Worm (Caenorhabditis elegans) whole organism, L2 larva: ENCODE results near the gene him-10.

Experiments
- C34F6.9 ChIP-seq: fragments of 150-350 bp; optimal IDR thresholded peaks from 2 replicates; lab custom pipeline; 2014; ENCODE audit warnings: missing biosample characterization, missing genetic modification characterization
- F13H6.1 ChIP-seq: sonication (generic microtip); optimal IDR thresholded peaks from 2 replicates; lab custom pipeline; 2016; ENCODE audit warnings: missing genetic modification characterization, missing compliant biosample characterization
- Y55F3AM.14 ChIP-seq: fragments of 200-800 bp; sonication (Bioruptor generic); optimal IDR thresholded peaks from 2 replicates; lab custom pipeline; 2018; ENCODE audit warnings: mild to moderate bottlenecking, missing genetic modification characterization, missing compliant biosample characterization
- ZK546.5 ChIP-seq: sonication (generic microtip); optimal IDR thresholded peaks from 2 replicates; lab custom pipeline; 2017; ENCODE audit warnings: missing biosample characterization, missing genetic modification characterization
- alr-1 ChIP-seq: fragments of 150-350 bp; optimal IDR thresholded peaks from 2 replicates; lab custom pipeline; 2014; ENCODE audit warnings: missing biosample characterization, missing genetic modification characterization
- aly-2 ChIP-seq: fragments of 150-350 bp; optimal IDR thresholded peaks from 2 replicates; lab custom pipeline; 2014; ENCODE audit warnings: missing biosample characterization, missing genetic modification characterization
- ama-1 ChIP-seq: fragments of 150-350 bp; optimal IDR thresholded peaks from 2 replicates; lab custom pipeline; 2018; ENCODE audit warnings: inconsistent platforms
- blmp-1 ChIP-seq: sonication (generic microtip); optimal IDR thresholded peaks from 2 replicates; lab custom pipeline; 2017; ENCODE audit warnings: missing genetic modification characterization, mild to moderate bottlenecking, missing compliant biosample characterization, antibody characterized with exemption, moderate library complexity; ENCODE audit not compliant: insufficient read depth
- ceh-16 ChIP-seq: fragments of 150-350 bp; optimal IDR thresholded peaks from 2 replicates; lab custom pipeline; 2014; ENCODE audit warnings: missing biosample characterization, missing genetic modification characterization
- crh-2 ChIP-seq: sonication (generic microtip); optimal IDR thresholded peaks from 2 replicates; lab custom pipeline; 2017; ENCODE audit warnings: missing biosample characterization, missing genetic modification characterization
- elt-1 ChIP-seq: fragments of 150-350 bp; optimal IDR thresholded peaks from 2 replicates; lab custom pipeline; 2014; ENCODE audit warnings: missing biosample characterization, missing genetic modification characterization
- fos-1 ChIP-seq: fragments of 150-350 bp; optimal IDR thresholded peaks from 2 replicates; lab custom pipeline; 2014; ENCODE audit warnings: missing biosample characterization, missing genetic modification characterization
- gmeb-1 ChIP-seq: fragments of 150-350 bp; optimal IDR thresholded peaks from 2 replicates; lab custom pipeline; 2014; ENCODE audit warnings: missing biosample characterization, missing genetic modification characterization
- lin-11 ChIP-seq: fragments of 150-350 bp; sonication (generic microtip); optimal IDR thresholded peaks from 2 replicates; lab custom pipeline; 2014; ENCODE audit warnings: missing biosample characterization, missing genetic modification characterization, inconsistent platforms, mixed read lengths
- lin-39 ChIP-seq: fragments of 150-350 bp; optimal IDR thresholded peaks from 2 replicates; lab custom pipeline; 2014; ENCODE audit warnings: missing biosample characterization, missing genetic modification reagents, missing genetic modification characterization
- lsy-2 ChIP-seq, 2 experiments: fragments of 150-350 bp in 1 of 2; sonication (generic microtip) in 1 of 2; optimal IDR thresholded peaks; 2 replicates each; lab custom pipeline; 2014 to 2017; ENCODE audit warnings: missing biosample characterization in 2 of 2, missing genetic modification characterization in 2 of 2
- mdl-1 ChIP-seq, 2 experiments: fragments of 150-350 bp in 1 of 2; sonication (generic microtip) in 1 of 2; optimal IDR thresholded peaks; 2 replicates each; lab custom pipeline; 2017; ENCODE audit warnings: missing biosample characterization in 2 of 2, missing genetic modification characterization in 2 of 2
- nhr-11 ChIP-seq: fragments of 150-350 bp; optimal IDR thresholded peaks from 2 replicates; lab custom pipeline; 2014; ENCODE audit warnings: missing biosample characterization, missing genetic modification characterization
- nhr-12 ChIP-seq: fragments of 150-350 bp; optimal IDR thresholded peaks from 2 replicates; lab custom pipeline; 2014; ENCODE audit warnings: missing biosample characterization, missing genetic modification characterization
- nhr-129 ChIP-seq: fragments of 150-350 bp; optimal IDR thresholded peaks from 2 replicates; lab custom pipeline; 2014; ENCODE audit warnings: missing biosample characterization, missing genetic modification characterization
- nhr-21 ChIP-seq: fragments of 150-350 bp; optimal IDR thresholded peaks from 2 replicates; lab custom pipeline; 2014; ENCODE audit warnings: missing biosample characterization, missing genetic modification characterization
- nhr-23 ChIP-seq: fragments of 150-350 bp; optimal IDR thresholded peaks from 2 replicates; lab custom pipeline; 2014; ENCODE audit warnings: missing biosample characterization, missing genetic modification reagents, missing genetic modification characterization
- nhr-25 ChIP-seq: fragments of 150-350 bp; sonication (generic microtip); optimal IDR thresholded peaks from 3 replicates; lab custom pipeline; 2014; ENCODE audit warnings: missing biosample characterization, missing genetic modification characterization
- nhr-6 ChIP-seq: fragments of 150-350 bp; optimal IDR thresholded peaks from 2 replicates; lab custom pipeline; 2014; ENCODE audit warnings: missing biosample characterization, missing genetic modification characterization
- peb-1 ChIP-seq: fragments of 150-350 bp; optimal IDR thresholded peaks from 2 replicates; lab custom pipeline; 2014; ENCODE audit warnings: missing biosample characterization, missing genetic modification characterization
- sem-4 ChIP-seq: fragments of 150-350 bp; optimal IDR thresholded peaks from 2 replicates; lab custom pipeline; 2014; ENCODE audit warnings: missing biosample characterization, missing genetic modification reagents, missing genetic modification characterization
- skn-1 ChIP-seq: sonication (generic microtip); optimal IDR thresholded peaks from 2 replicates; lab custom pipeline; 2017; ENCODE audit warnings: missing biosample characterization, missing genetic modification characterization
- sma-3 ChIP-seq: sonication (generic microtip); optimal IDR thresholded peaks from 2 replicates; lab custom pipeline; 2016; ENCODE audit warnings: missing genetic modification reagents, missing genetic modification characterization, missing compliant biosample characterization
- sma-9 ChIP-seq, 2 experiments: fragments of 150-350 bp in 1 of 2; sonication (generic microtip) in 1 of 2; optimal IDR thresholded peaks; 2 replicates each; lab custom pipeline; 2014 to 2016; ENCODE audit warnings: missing genetic modification characterization in 2 of 2, mild to moderate bottlenecking in 1 of 2, missing biosample characterization in 1 of 2, missing compliant biosample characterization in 1 of 2, missing genetic modification reagents in 1 of 2, moderate library complexity in 1 of 2
- unc-39 ChIP-seq: fragments of 150-350 bp; optimal IDR thresholded peaks from 2 replicates; lab custom pipeline; 2014; ENCODE audit warnings: missing biosample characterization, missing genetic modification characterization
- unc-55 ChIP-seq: fragments of 150-350 bp; sonication (generic microtip); optimal IDR thresholded peaks from 3 replicates; lab custom pipeline; 2014; ENCODE audit warnings: missing biosample characterization, missing genetic modification reagents, missing genetic modification characterization
- zag-1 ChIP-seq: fragments of 150-350 bp; optimal IDR thresholded peaks from 2 replicates; lab custom pipeline; 2014; ENCODE audit warnings: missing biosample characterization, missing genetic modification characterization
- ztf-1 ChIP-seq: fragments of 200-800 bp; sonication (Bioruptor generic); conservative IDR thresholded peaks from 2 replicates; pipeline ENCODE4 v1.3.6; 2022; ENCODE audit warnings: missing genetic modification characterization, missing compliant biosample characterization
- ztf-11 ChIP-seq: sonication (generic microtip); optimal IDR thresholded peaks from 2 replicates; lab custom pipeline; 2017; ENCODE audit warnings: missing biosample characterization, missing genetic modification characterization

Gene him-10

DNA sequence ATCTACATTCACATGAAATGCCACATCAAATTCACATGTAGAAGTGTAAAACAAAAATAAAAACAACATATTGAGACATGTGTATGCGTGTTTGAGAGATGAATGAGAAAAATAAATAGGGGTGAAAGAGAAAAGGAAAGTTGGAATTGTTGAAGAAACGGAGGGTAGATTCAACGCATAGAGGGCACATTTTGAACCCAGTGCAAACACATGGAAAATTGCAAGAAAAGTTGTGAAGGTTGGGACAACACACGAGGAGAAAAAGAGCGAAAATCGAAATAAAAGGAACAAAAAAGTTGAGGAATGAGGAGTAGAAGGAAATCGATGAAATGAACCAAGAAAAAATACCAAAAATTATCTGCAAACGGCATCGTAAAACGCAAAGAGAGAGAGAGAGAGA, 36.5 kb downstream of the him-10 start:
- TF ChIP-seq ztf-11 (tag; lab: Kevin White, UChicago) (no peak), aly-2 (no peak), gmeb-1 (tag; lab: Kevin White, UChicago) (no peak), ZK546.5 (tag; lab: Kevin White, UChicago) (no peak), zag-1 (tag; lab: Kevin White, UChicago) (no peak), mdl-1 (tag; optimal IDR thresholded peaks at IDR 0.05; lab: Kevin White, UChicago) (no peak), nhr-6 (tag; lab: Kevin White, UChicago) (no peak), C34F6.9 (tag; lab: Kevin White, UChicago) (peak; percentile 16), sma-9 (GFP tag; optimal IDR thresholded peaks at IDR 0.05; lab: Kevin White, UChicago) (peak; percentile 6), sma-9 (tag; optimal IDR thresholded peaks at IDR 0.05; lab: Kevin White, UChicago) (no peak), nhr-11 (tag; lab: Kevin White, UChicago) (no peak), Y55F3AM.14 (GFP tag; lab: Kevin White, UChicago) (no peak), nhr-25 (no peak), lin-39 (no peak), crh-2 (tag; lab: Kevin White, UChicago) (no peak), elt-1 (tag; lab: Kevin White, UChicago) (no peak)

ce11 chrIII:5840277-5840676, 37.2 kb downstream of the him-10 start:
- TF ChIP-seq fos-1 (tag; lab: Kevin White, UChicago) (peak; percentile 40), crh-2 (tag; lab: Kevin White, UChicago) (no peak), sma-9 (GFP tag; optimal IDR thresholded peaks at IDR 0.05; lab: Kevin White, UChicago) (peak; percentile 5), sma-9 (tag; optimal IDR thresholded peaks at IDR 0.05; lab: Kevin White, UChicago) (no peak)

DNA sequence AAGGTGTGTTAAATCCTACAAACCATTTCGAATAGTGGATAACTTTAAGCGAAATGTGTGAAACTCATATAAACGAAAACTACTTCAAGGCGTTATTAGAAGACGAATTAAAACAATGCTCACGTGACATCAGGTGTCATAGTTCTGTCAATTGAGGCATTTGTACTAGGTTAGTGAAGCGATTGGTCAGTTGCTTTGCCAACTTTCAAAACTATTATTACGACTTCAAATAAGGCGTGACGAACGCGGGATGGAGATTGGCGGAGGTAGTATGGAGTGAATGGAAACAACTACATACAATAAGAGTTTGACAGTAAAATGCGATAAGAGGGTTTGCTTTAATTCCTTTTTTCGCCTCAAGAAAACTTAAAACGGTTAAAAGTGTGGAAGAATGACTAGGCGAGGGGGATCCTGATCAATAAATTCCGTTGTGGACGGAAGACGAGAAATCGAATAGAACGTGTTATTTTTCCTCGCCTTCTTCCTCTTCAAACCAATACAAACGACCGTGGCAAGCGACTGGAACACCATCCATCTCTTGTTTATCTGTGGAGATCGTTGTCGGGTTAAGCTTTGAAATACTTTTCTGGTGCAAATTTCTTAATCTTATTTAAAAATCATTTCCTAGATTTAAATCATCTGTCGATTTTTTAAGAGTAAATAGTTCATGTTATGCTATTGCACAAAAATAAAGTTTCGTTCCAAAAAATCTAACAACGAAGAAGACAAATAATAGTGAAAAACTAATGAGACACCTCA, 37.9 kb downstream of the him-10 start:
- TF ChIP-seq nhr-23: no peak
- peak; percentile 28 for TF ChIP-seq gmeb-1 (tag; lab: Kevin White, UChicago)

DNA sequence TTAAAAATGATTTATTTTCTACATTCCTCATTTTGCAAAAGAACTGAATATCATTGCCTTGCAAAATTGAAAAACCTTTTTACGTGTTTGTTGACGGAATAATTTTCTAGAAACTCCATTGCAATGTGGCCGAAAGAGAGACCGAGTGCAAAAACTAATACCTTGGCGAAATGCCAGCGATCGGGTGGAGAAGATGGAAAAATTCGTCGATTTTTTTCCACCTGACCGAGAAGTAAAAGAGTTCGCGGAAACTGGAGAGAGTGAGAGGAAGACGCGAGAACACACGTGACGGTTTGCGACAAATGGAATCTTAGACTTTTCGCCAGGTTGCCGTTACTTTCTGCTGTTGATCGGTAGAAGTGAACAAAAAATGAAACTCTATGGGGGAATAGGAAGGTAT, 38.6 kb downstream of the him-10 start:
- TF ChIP-seq sem-4 (tag; lab: Kevin White, UChicago) (peak; percentile 37), C34F6.9 (tag; lab: Kevin White, UChicago) (peak; percentile 44), lsy-2 (tag; optimal IDR thresholded peaks at IDR 0.05; lab: Kevin White, UChicago) (peak in 1 of 2 experiments; percentile 52), ztf-11 (tag; lab: Kevin White, UChicago) (no peak), ceh-16 (tag; lab: Kevin White, UChicago) (no peak), F13H6.1 (tag; lab: Kevin White, UChicago) (peak; percentile 25), ama-1 (lab: Kevin White, UChicago) (peak; percentile 58), lin-39 (no peak), peb-1 (no peak), nhr-129 (tag; lab: Kevin White, UChicago) (peak; percentile 78), unc-55 (GFP tag; lab: Kevin White, UChicago) (no peak), nhr-21 (tag; lab: Kevin White, UChicago) (peak; percentile 47), lin-11 (tag; lab: Kevin White, UChicago) (peak; percentile 12), ztf-1 (no peak), sma-3 (peak; percentile 39), alr-1 (tag; lab: Kevin White, UChicago) (no peak), blmp-1 (tag; lab: Kevin White, UChicago) (peak; percentile 48), mdl-1 (tag; optimal IDR thresholded peaks at IDR 0.05; lab: Kevin White, UChicago) (peak; percentile 42 to 63), gmeb-1 (tag; lab: Kevin White, UChicago) (peak; percentile 32), sma-9 (GFP tag; optimal IDR thresholded peaks at IDR 0.05; lab: Kevin White, UChicago) (peak; percentile 73), sma-9 (tag; optimal IDR thresholded peaks at IDR 0.05; lab: Kevin White, UChicago) (no peak), nhr-12 (no peak), unc-39 (no peak), nhr-25 (peak; percentile 63), fos-1 (tag; lab: Kevin White, UChicago) (peak; percentile 19), crh-2 (tag; lab: Kevin White, UChicago) (peak; percentile 9), skn-1 (tag; lab: Kevin White, UChicago) (no peak)
